Worm (Caenorhabditis elegans) whole organism, L1 larva: Measurements from ENCODE around the gene ech-5.

Source experiments
- C04F5.9 ChIP-seq: sonication (generic microtip); optimal IDR thresholded peaks from 2 replicates; lab custom pipeline; 2016; ENCODE audit warnings: missing genetic modification characterization, missing compliant biosample characterization
- C16A3.4 ChIP-seq: fragments of 150-350 bp; optimal IDR thresholded peaks from 2 replicates; lab custom pipeline; 2014; ENCODE audit warnings: missing biosample characterization, missing genetic modification characterization
- C34B4.2 ChIP-seq: sonication (generic microtip); optimal IDR thresholded peaks from 2 replicates; lab custom pipeline; 2017; ENCODE audit warnings: mild to moderate bottlenecking, missing genetic modification characterization, missing compliant biosample characterization
- aly-2 ChIP-seq: fragments of 150-350 bp; optimal IDR thresholded peaks from 2 replicates; lab custom pipeline; 2014; ENCODE audit warnings: missing biosample characterization, missing genetic modification characterization
- ceh-8 ChIP-seq: fragments of 200-800 bp; sonication (Bioruptor generic); optimal IDR thresholded peaks from 2 replicates; lab custom pipeline; 2018; ENCODE audit warnings: mild to moderate bottlenecking, missing genetic modification characterization, moderate library complexity, missing compliant biosample characterization
- ceh-88 ChIP-seq: fragments of 200-800 bp; sonication (Bioruptor generic); IDR thresholded peaks from 2 replicates; pipeline ENCODE4 v1.3.6; 2022; ENCODE audit warnings: missing genetic modification characterization, missing compliant biosample characterization
- ceh-90 ChIP-seq: sonication (generic microtip); optimal IDR thresholded peaks from 2 replicates; lab custom pipeline; 2016; ENCODE audit warnings: missing genetic modification characterization, missing compliant biosample characterization
- dpl-1 ChIP-seq, 3 experiments: fragments of 150-350 bp in 2 of 3; sonication (generic microtip) in 1 of 3; optimal IDR thresholded peaks; 2 replicates each; lab custom pipeline; 2014 to 2017; ENCODE audit warnings: missing biosample characterization in 3 of 3, missing genetic modification characterization in 3 of 3, missing genetic modification reagents in 3 of 3
- dsc-1 ChIP-seq: sonication (generic microtip); optimal IDR thresholded peaks from 2 replicates; lab custom pipeline; 2016; ENCODE audit warnings: mild to moderate bottlenecking, missing genetic modification characterization, missing compliant biosample characterization
- efl-1 ChIP-seq, 4 experiments: fragments of 150-350 bp; optimal IDR thresholded peaks in 3 of 4; peaks in 1 of 4; 1 replicate in 1 of 4; 2 replicates in 3 of 4; lab custom pipeline; 2014; ENCODE audit warnings: missing biosample characterization in 2 of 4, missing genetic modification characterization in 2 of 4, missing genetic modification reagents in 2 of 4
- egl-13 ChIP-seq: sonication (generic microtip); optimal IDR thresholded peaks from 2 replicates; lab custom pipeline; 2016; ENCODE audit warnings: missing genotype, missing genetic modification reagents, missing genetic modification characterization, missing compliant biosample characterization
- egl-27 ChIP-seq, 2 experiments: fragments of 150-350 bp in 1 of 2; sonication (generic microtip); optimal IDR thresholded peaks; 3 replicates each; lab custom pipeline; 2017 to 2018; ENCODE audit warnings: missing biosample characterization in 2 of 2, missing genetic modification characterization in 2 of 2, missing genetic modification reagents in 2 of 2
- elt-2 ChIP-seq: sonication (generic microtip); optimal IDR thresholded peaks from 2 replicates; lab custom pipeline; 2016; ENCODE audit warnings: missing genetic modification characterization, mild to moderate bottlenecking, inconsistent platforms, missing compliant biosample characterization, missing genetic modification reagents
- elt-3 ChIP-seq, 6 experiments: fragments of 150-350 bp in 1 of 6; sonication (generic microtip); optimal IDR thresholded peaks; 2 replicates each; lab custom pipeline; 2017 to 2018; ENCODE audit warnings: missing biosample characterization in 6 of 6, missing genetic modification characterization in 6 of 6, inconsistent platforms in 1 of 6
- ets-5 ChIP-seq: fragments of 200-800 bp; sonication (Bioruptor generic); IDR thresholded peaks from 2 replicates; pipeline ENCODE4 v1.3.6; 2022; ENCODE audit warnings: missing genetic modification characterization, missing compliant biosample characterization
- fkh-4 ChIP-seq: sonication (generic microtip); optimal IDR thresholded peaks from 2 replicates; lab custom pipeline; 2016; ENCODE audit warnings: missing compliant biosample characterization, missing genetic modification characterization, borderline replicate concordance
- fkh-8 ChIP-seq: sonication (generic microtip); optimal IDR thresholded peaks from 2 replicates; lab custom pipeline; 2016; ENCODE audit warnings: mild to moderate bottlenecking, missing genetic modification characterization, missing compliant biosample characterization
- fos-1 ChIP-seq: fragments of 150-350 bp; optimal IDR thresholded peaks from 2 replicates; lab custom pipeline; 2014; ENCODE audit warnings: missing biosample characterization, missing genetic modification characterization
- hlh-4 ChIP-seq: sonication (generic microtip); optimal IDR thresholded peaks from 2 replicates; lab custom pipeline; 2016; ENCODE audit warnings: mild to moderate bottlenecking, missing genetic modification characterization, missing compliant biosample characterization
- irx-1 ChIP-seq: sonication (generic microtip); optimal IDR thresholded peaks from 2 replicates; lab custom pipeline; 2016; ENCODE audit warnings: missing genetic modification characterization, missing compliant biosample characterization
- isw-1 ChIP-seq: fragments of 200-800 bp; sonication (Bioruptor generic); IDR thresholded peaks from 2 replicates; pipeline ENCODE4 v1.3.6; 2022; ENCODE audit warnings: missing genetic modification characterization, missing compliant biosample characterization
- jun-1 ChIP-seq: fragments of 150-350 bp; optimal IDR thresholded peaks from 2 replicates; lab custom pipeline; 2014; ENCODE audit warnings: missing biosample characterization, missing genetic modification reagents, missing genetic modification characterization
- lin-39 ChIP-seq: fragments of 150-350 bp; optimal IDR thresholded peaks from 2 replicates; lab custom pipeline; 2014; ENCODE audit warnings: missing biosample characterization, missing genetic modification reagents, missing genetic modification characterization
- lir-3 ChIP-seq: sonication (generic microtip); optimal IDR thresholded peaks from 2 replicates; lab custom pipeline; 2016; ENCODE audit warnings: mild to moderate bottlenecking, missing genetic modification characterization, moderate library complexity, missing compliant biosample characterization; ENCODE audit not compliant: poor library complexity
- lsy-2 ChIP-seq, 2 experiments: fragments of 150-350 bp; optimal IDR thresholded peaks; 2 replicates each; lab custom pipeline; 2014; ENCODE audit warnings: missing biosample characterization in 2 of 2, missing genetic modification characterization in 2 of 2
- mab-9 ChIP-seq: fragments of 200-800 bp; sonication (Bioruptor generic); IDR thresholded peaks from 2 replicates; pipeline ENCODE4 v1.3.6; 2022; ENCODE audit warnings: missing genetic modification reagents, missing genetic modification characterization, missing compliant biosample characterization
- mdl-1 ChIP-seq, 2 experiments: fragments of 150-350 bp; optimal IDR thresholded peaks; 2 replicates each; lab custom pipeline; 2014 to 2017; ENCODE audit warnings: missing biosample characterization in 2 of 2, missing genetic modification characterization in 2 of 2, inconsistent platforms in 1 of 2
- mef-2 ChIP-seq: fragments of 150-350 bp; optimal IDR thresholded peaks from 2 replicates; lab custom pipeline; 2014; ENCODE audit warnings: missing biosample characterization, missing genetic modification characterization
- mep-1 ChIP-seq: fragments of 150-350 bp; optimal IDR thresholded peaks from 2 replicates; lab custom pipeline; 2014; ENCODE audit warnings: missing biosample characterization, missing genetic modification characterization
- nhr-11 ChIP-seq: fragments of 150-350 bp; optimal IDR thresholded peaks from 2 replicates; lab custom pipeline; 2014; ENCODE audit warnings: missing biosample characterization, missing genetic modification characterization
- nhr-19 ChIP-seq: fragments of 200-800 bp; sonication (Bioruptor generic); conservative IDR thresholded peaks from 2 replicates; pipeline ENCODE4 v1.3.6; 2022; ENCODE audit warnings: missing genetic modification characterization, missing compliant biosample characterization
- nhr-20 ChIP-seq: sonication (generic microtip); optimal IDR thresholded peaks from 2 replicates; lab custom pipeline; 2016; ENCODE audit warnings: mild to moderate bottlenecking, missing genetic modification characterization, missing compliant biosample characterization
- nhr-237 ChIP-seq: fragments of 150-350 bp; optimal IDR thresholded peaks from 2 replicates; lab custom pipeline; 2014; ENCODE audit warnings: missing biosample characterization, missing genetic modification characterization
- nhr-47 ChIP-seq: sonication (generic microtip); optimal IDR thresholded peaks from 2 replicates; lab custom pipeline; 2016; ENCODE audit warnings: mild to moderate bottlenecking, missing genetic modification characterization, moderate library complexity, missing compliant biosample characterization
- nhr-71 ChIP-seq: sonication (generic microtip); optimal IDR thresholded peaks from 2 replicates; lab custom pipeline; 2016; ENCODE audit warnings: mild to moderate bottlenecking, missing genetic modification characterization, moderate library complexity, missing compliant biosample characterization
- nhr-76 ChIP-seq: sonication (generic microtip); optimal IDR thresholded peaks from 2 replicates; lab custom pipeline; 2017; ENCODE audit warnings: missing biosample characterization, missing genetic modification characterization
- nhr-77 ChIP-seq: fragments of 150-350 bp; optimal IDR thresholded peaks from 2 replicates; lab custom pipeline; 2014; ENCODE audit warnings: missing biosample characterization, missing genetic modification characterization
- nhr-90 ChIP-seq: sonication (generic microtip); optimal IDR thresholded peaks from 2 replicates; lab custom pipeline; 2016; ENCODE audit warnings: mild to moderate bottlenecking, missing genetic modification characterization, missing compliant biosample characterization; ENCODE audit not compliant: poor library complexity
- pax-3 ChIP-seq: fragments of 200-800 bp; sonication (Bioruptor generic); optimal IDR thresholded peaks from 2 replicates; lab custom pipeline; 2018; ENCODE audit warnings: mild to moderate bottlenecking, missing genetic modification characterization, moderate library complexity, missing compliant biosample characterization
- pqm-1 ChIP-seq: sonication (generic microtip); optimal IDR thresholded peaks from 3 replicates; lab custom pipeline; 2017; ENCODE audit warnings: missing biosample characterization, missing genetic modification characterization
- snu-23 ChIP-seq: sonication (generic microtip); optimal IDR thresholded peaks from 2 replicates; lab custom pipeline; 2016; ENCODE audit warnings: missing genetic modification characterization, missing compliant biosample characterization
- sptf-1 ChIP-seq: fragments of 150-350 bp; optimal IDR thresholded peaks from 2 replicates; lab custom pipeline; 2014; ENCODE audit warnings: missing biosample characterization, missing genetic modification characterization
- sup-37 ChIP-seq: fragments of 200-800 bp; sonication (Bioruptor generic); optimal IDR thresholded peaks from 2 replicates; lab custom pipeline; 2018; ENCODE audit warnings: mild to moderate bottlenecking, missing genetic modification characterization, missing compliant biosample characterization
- swsn-7 ChIP-seq: sonication (generic microtip); optimal IDR thresholded peaks from 2 replicates; lab custom pipeline; 2016; ENCODE audit warnings: missing genetic modification characterization, missing compliant biosample characterization
- tlp-1 ChIP-seq: fragments of 150-350 bp; optimal IDR thresholded peaks from 2 replicates; lab custom pipeline; 2014; ENCODE audit warnings: missing biosample characterization, missing genetic modification characterization
- unc-30 ChIP-seq: sonication (generic microtip); optimal IDR thresholded peaks from 2 replicates; lab custom pipeline; 2017; ENCODE audit warnings: missing biosample characterization, missing genetic modification characterization
- unc-98 ChIP-seq: fragments of 200-800 bp; sonication (Bioruptor generic); IDR thresholded peaks from 2 replicates; pipeline ENCODE4 v1.3.6; 2022; ENCODE audit warnings: missing genetic modification characterization, missing compliant biosample characterization
- vab-15 ChIP-seq: sonication (generic microtip); optimal IDR thresholded peaks from 2 replicates; lab custom pipeline; 2017; ENCODE audit warnings: missing genotype, mild to moderate bottlenecking, missing genetic modification characterization, missing compliant biosample characterization
- zag-1 ChIP-seq: fragments of 150-350 bp; optimal IDR thresholded peaks from 2 replicates; lab custom pipeline; 2014; ENCODE audit warnings: missing biosample characterization, missing genetic modification characterization
- zip-4 ChIP-seq: fragments of 200-800 bp; sonication (Bioruptor generic); optimal IDR thresholded peaks from 2 replicates; lab custom pipeline; 2018; ENCODE audit warnings: mild to moderate bottlenecking, missing genetic modification characterization, moderate library complexity, missing compliant biosample characterization
- ztf-11 ChIP-seq, 2 experiments: sonication (generic microtip); optimal IDR thresholded peaks; 2 replicates each; lab custom pipeline; 2016 to 2017; ENCODE audit warnings: missing genetic modification characterization in 2 of 2, missing biosample characterization in 1 of 2, missing compliant biosample characterization in 1 of 2

ech-5 gene

ce11 chrIV:796521-797073 lies at the start of gene ech-5, which contains the start of gene F56B3.11:
ech-5 (plus strand) TSS chrIV:797023.
F56B3.11 (minus strand) TSS chrIV:796571.
- peak; percentile 82 to 84 for TF ChIP-seq lsy-2 (tag; optimal IDR thresholded peaks at IDR 0.05; lab: Kevin White, UChicago)
- no peak for TF ChIP-seq egl-27 (tag; optimal IDR thresholded peaks at IDR 0.05; lab: Kevin White, UChicago)
- TF ChIP-seq fkh-8: peak; percentile 95
- TF ChIP-seq mep-1 (tag; lab: Kevin White, UChicago): peak; percentile 83
- TF ChIP-seq ets-5 (GFP tag; lab: Robert Waterston, UW): no peak
- no peak for TF ChIP-seq unc-30 (tag; lab: Kevin White, UChicago)
- peak; percentile 44 for TF ChIP-seq aly-2 (tag; lab: Kevin White, UChicago)
- no peak for TF ChIP-seq tlp-1 (tag; lab: Kevin White, UChicago)
- TF ChIP-seq lin-39 (tag; lab: Kevin White, UChicago): peak; percentile 41
- TF ChIP-seq irx-1 (tag; lab: Kevin White, UChicago): peak; percentile 84
- peak; percentile 94 for TF ChIP-seq nhr-47
- TF ChIP-seq pax-3: peak; percentile 96
- TF ChIP-seq isw-1 (GFP tag; lab: Robert Waterston, UW): peak; percentile 90
- no peak for TF ChIP-seq sptf-1 (tag; lab: Kevin White, UChicago)
- TF ChIP-seq mdl-1 (tag; optimal IDR thresholded peaks at IDR 0.05; lab: Kevin White, UChicago): no peak
- no peak for TF ChIP-seq mef-2
- no peak for TF ChIP-seq sup-37
- TF ChIP-seq elt-2 (tag; lab: Kevin White, UChicago): peak; percentile 68
- peak; percentile 85 for TF ChIP-seq swsn-7 (tag; lab: Kevin White, UChicago)
- TF ChIP-seq snu-23 (GFP tag; lab: Kevin White, UChicago): peak; percentile 92
- TF ChIP-seq elt-3 (tag; optimal IDR thresholded peaks at IDR 0.05; lab: Kevin White, UChicago): peak in 1 of 6 experiments; percentile 34
- TF ChIP-seq C34B4.2 (tag; lab: Kevin White, UChicago): no peak
- TF ChIP-seq ceh-88 (GFP tag; lab: Robert Waterston, UW): peak; percentile 93
- peak; percentile 87 for TF ChIP-seq egl-13 (tag; lab: Kevin White, UChicago)
- no peak for TF ChIP-seq nhr-76 (tag; lab: Kevin White, UChicago)
- TF ChIP-seq nhr-11 (tag; lab: Kevin White, UChicago): no peak
- peak; percentile 71 for TF ChIP-seq mab-9 (GFP tag; lab: Robert Waterston, UW)
- TF ChIP-seq C16A3.4 (tag; lab: Kevin White, UChicago): peak; percentile 77
- peak; percentile 73 for TF ChIP-seq hlh-4 (tag; lab: Kevin White, UChicago)
- TF ChIP-seq lir-3: no peak
- TF ChIP-seq fos-1 (tag; lab: Kevin White, UChicago): peak; percentile 32
- peak; percentile 65 to 78 for TF ChIP-seq efl-1 (optimal IDR thresholded peaks at IDR 0.05; lab: Kevin White, UChicago)
- peak; percentile 74 to 93 for TF ChIP-seq efl-1 (GFP tag; optimal IDR thresholded peaks at IDR 0.05 in 1 of 2; lab: Kevin White, UChicago)
- peak; percentile 80 for TF ChIP-seq ceh-90 (tag; lab: Kevin White, UChicago)
- TF ChIP-seq C04F5.9 (tag; lab: Kevin White, UChicago): peak; percentile 87
- peak; percentile 93 for TF ChIP-seq unc-98 (GFP tag; lab: Robert Waterston, UW)
- TF ChIP-seq nhr-237: peak; percentile 50
- peak; percentile 44 for TF ChIP-seq nhr-77
- peak; percentile 95 for TF ChIP-seq nhr-71 (tag; lab: Kevin White, UChicago)
- TF ChIP-seq zag-1 (tag; lab: Kevin White, UChicago): peak; percentile 52
- peak; percentile 87 for TF ChIP-seq nhr-20 (tag; lab: Kevin White, UChicago)
- peak; percentile 96 for TF ChIP-seq nhr-90
- TF ChIP-seq fkh-4 (tag; lab: Kevin White, UChicago): peak; percentile 81
- TF ChIP-seq zip-4 (GFP tag; lab: Kevin White, UChicago): peak; percentile 19
- TF ChIP-seq ztf-11 (tag; optimal IDR thresholded peaks at IDR 0.05; lab: Kevin White, UChicago): peak in 1 of 2 experiments; percentile 84
- no peak for TF ChIP-seq pqm-1 (tag; lab: Kevin White, UChicago)
- peak; percentile 58 to 77 (median 68) for TF ChIP-seq dpl-1 (GFP tag; optimal IDR thresholded peaks at IDR 0.05; lab: Kevin White, UChicago)
- peak; percentile 55 for TF ChIP-seq ceh-8
- TF ChIP-seq dsc-1 (tag; lab: Kevin White, UChicago): peak; percentile 88
- peak; percentile 71 for TF ChIP-seq nhr-19 (GFP tag; lab: Robert Waterston, UW)
- no peak for TF ChIP-seq jun-1 (tag; lab: Kevin White, UChicago)
- peak; percentile 70 for TF ChIP-seq vab-15 (tag; lab: Kevin White, UChicago)
